Worm (Caenorhabditis elegans) whole organism, midembryonic: ENCODE data around the gene rom-2.

Experiments used
- cog-1 ChIP-seq: sonication (generic microtip); optimal IDR thresholded peaks from 2 replicates; lab custom pipeline; 2016; ENCODE audit warnings: missing genetic modification characterization, missing compliant biosample characterization
- flt-1 ChIP-seq: fragments of 200-800 bp; sonication (Bioruptor generic); IDR thresholded peaks from 2 replicates; pipeline ENCODE4 v1.3.6; 2022; ENCODE audit warnings: missing genetic modification characterization, missing compliant biosample characterization
- klf-2 ChIP-seq: fragments of 200-800 bp; sonication (Bioruptor generic); conservative IDR thresholded peaks from 2 replicates; pipeline ENCODE4 v1.3.6; 2022; ENCODE audit warnings: missing genetic modification reagents, missing genetic modification characterization, missing compliant biosample characterization

ce11 chrIII:9629855-9630254 lies 34.4 kb upstream of the rom-2 start, which contains the start of gene rpac-19:
- peak; percentile 82 for TF ChIP-seq flt-1 (GFP tag; lab: Robert Waterston, UW)
- TF ChIP-seq klf-2 (GFP tag; lab: Robert Waterston, UW) = 0 out of 2 replicates have a peak, but pooled peaks have one; percentile 26
- no peak for TF ChIP-seq cog-1 (tag; lab: Kevin White, UChicago)
